Worm (Caenorhabditis elegans): Measurements from ENCODE around the gene F58E2.5.

ce11 chrIV:3428434-3428950 lies 16.2 kb upstream of the F58E2.5 start, which contains the start of the genes C04C3.9 and srz-60:
- no peak for TF ChIP-seq dao-5 (tag; optimal IDR thresholded peaks at IDR 0.05)
- TF ChIP-seq him-1 (tag; optimal IDR thresholded peaks at IDR 0.05), result no peak

All from whole organism, L4/young adult.